Worm (Caenorhabditis elegans) whole organism, L2 larva: ENCODE data around the gene Y54G2A.72.

Experiments used
- ama-1 ChIP-seq: fragments of 150-350 bp; optimal IDR thresholded peaks from 2 replicates; lab custom pipeline; 2018; ENCODE audit warnings: inconsistent platforms
- lin-39 ChIP-seq: fragments of 150-350 bp; optimal IDR thresholded peaks from 2 replicates; lab custom pipeline; 2014; ENCODE audit warnings: missing biosample characterization, missing genetic modification reagents, missing genetic modification characterization
- mdl-1 ChIP-seq, 2 experiments: fragments of 150-350 bp in 1 of 2; sonication (generic microtip) in 1 of 2; optimal IDR thresholded peaks; 2 replicates each; lab custom pipeline; 2017; ENCODE audit warnings: missing biosample characterization in 2 of 2, missing genetic modification characterization in 2 of 2
- nhr-11 ChIP-seq: fragments of 150-350 bp; optimal IDR thresholded peaks from 2 replicates; lab custom pipeline; 2014; ENCODE audit warnings: missing biosample characterization, missing genetic modification characterization
- nhr-237 ChIP-seq: fragments of 150-350 bp; optimal IDR thresholded peaks from 2 replicates; lab custom pipeline; 2014; ENCODE audit warnings: missing biosample characterization, missing genetic modification characterization
- snpc-4 ChIP-seq: fragments of 150-350 bp; optimal IDR thresholded peaks from 2 replicates; lab custom pipeline; 2014; ENCODE audit warnings: missing biosample characterization, missing genetic modification characterization
- unc-55 ChIP-seq: fragments of 150-350 bp; sonication (generic microtip); optimal IDR thresholded peaks from 3 replicates; lab custom pipeline; 2014; ENCODE audit warnings: missing biosample characterization, missing genetic modification reagents, missing genetic modification characterization
- zag-1 ChIP-seq: fragments of 150-350 bp; optimal IDR thresholded peaks from 2 replicates; lab custom pipeline; 2014; ENCODE audit warnings: missing biosample characterization, missing genetic modification characterization

DNA sequence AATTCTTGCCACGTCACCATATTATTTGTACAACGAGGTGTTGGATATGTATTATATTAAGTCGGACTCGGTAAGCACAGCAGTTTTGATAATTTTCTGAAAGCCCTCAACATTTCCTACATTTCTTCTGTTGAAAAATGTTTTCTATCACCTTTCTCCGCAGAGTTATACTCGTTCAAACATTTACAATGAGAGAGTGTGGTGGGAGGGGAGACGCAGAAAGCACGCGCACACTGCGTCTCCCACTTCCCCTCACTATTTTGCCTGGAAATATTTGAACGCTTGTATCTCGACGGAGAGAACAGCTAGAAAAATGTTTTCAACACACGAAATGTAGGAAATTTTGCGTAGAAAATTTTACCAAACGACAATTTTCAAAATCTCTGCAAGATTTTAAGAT is 13.8 kb upstream of the Y54G2A.72 start:
- no peak for TF ChIP-seq mdl-1 (tag; optimal IDR thresholded peaks at IDR 0.05; lab: Kevin White, UChicago)
- TF ChIP-seq snpc-4: no peak
- no peak for TF ChIP-seq ama-1 (lab: Kevin White, UChicago)
- no peak for TF ChIP-seq nhr-11 (tag; lab: Kevin White, UChicago)
- no peak for TF ChIP-seq lin-39 (tag; lab: Kevin White, UChicago)
- no peak for TF ChIP-seq nhr-237
- TF ChIP-seq unc-55 (GFP tag; lab: Kevin White, UChicago): no peak
- TF ChIP-seq zag-1: no peak
